Fruit fly (Drosophila melanogaster) whole organism, embryonic: ENCODE data around the gene CG2540.

ENCODE experiments used
- Atf-2 ChIP-seq: fragments of 200-800 bp; sonication (Bioruptor generic); optimal IDR thresholded peaks from 2 replicates; lab custom pipeline; 2016; ENCODE audit warnings: missing biosample characterization, missing genetic modification characterization
- C15 ChIP-seq: fragments of 200-800 bp; sonication (Bioruptor generic); IDR thresholded peaks from 3 replicates; pipeline ENCODE4 v1.3.6; 2022; ENCODE audit warnings: missing biosample characterization, missing genetic modification characterization
- CG10543 ChIP-seq: fragments of 200-800 bp; sonication (Bioruptor generic); optimal IDR thresholded peaks from 3 replicates; lab custom pipeline; 2017; ENCODE audit warnings: missing biosample characterization, mild to moderate bottlenecking, missing genetic modification characterization, moderate library complexity
- CG11560 ChIP-seq: fragments of 200-800 bp; sonication (Bioruptor generic); IDR thresholded peaks from 3 replicates; pipeline ENCODE4 v1.3.6; 2022; ENCODE audit warnings: missing biosample characterization, missing genetic modification characterization
- CG11723 ChIP-seq: fragments of 200-800 bp; sonication (Bioruptor generic); optimal IDR thresholded peaks from 2 replicates; lab custom pipeline; 2017; ENCODE audit warnings: missing biosample characterization, mild to moderate bottlenecking, missing genetic modification characterization
- CG14014 ChIP-seq: fragments of 200-800 bp; sonication (Bioruptor generic); IDR thresholded peaks from 2 replicates; pipeline ENCODE4 v1.3.6; 2022; ENCODE audit warnings: missing biosample characterization, missing genetic modification characterization
- CG14710 ChIP-seq: fragments of 200-800 bp; sonication (Bioruptor generic); optimal IDR thresholded peaks from 3 replicates; lab custom pipeline; 2019; ENCODE audit warnings: missing biosample characterization, mild to moderate bottlenecking, missing genetic modification characterization, moderate library complexity
- CG15269 ChIP-seq: fragments of 200-800 bp; sonication (Bioruptor generic); optimal IDR thresholded peaks from 2 replicates; lab custom pipeline; 2018; ENCODE audit warnings: missing biosample characterization, mild to moderate bottlenecking, missing genetic modification characterization, moderate library complexity
- CG18011 ChIP-seq: fragments of 200-800 bp; sonication (Bioruptor generic); optimal IDR thresholded peaks from 2 replicates; lab custom pipeline; 2017; ENCODE audit warnings: missing biosample characterization, missing genetic modification characterization, mild to moderate bottlenecking, moderate library complexity, missing genotype
- CG3163 ChIP-seq: fragments of 200-800 bp; sonication (Bioruptor generic); optimal IDR thresholded peaks from 3 replicates; lab custom pipeline; 2016; ENCODE audit warnings: missing biosample characterization, missing genetic modification characterization
- CG3281 ChIP-seq: fragments of 200-800 bp; sonication (Bioruptor generic); optimal IDR thresholded peaks from 3 replicates; lab custom pipeline; 2017; ENCODE audit warnings: missing biosample characterization, mild to moderate bottlenecking, missing genetic modification characterization
- CG6272 ChIP-seq: fragments of 200-800 bp; sonication (Bioruptor generic); IDR thresholded peaks from 2 replicates; pipeline ENCODE4 v1.3.6; 2022; ENCODE audit warnings: missing biosample characterization, missing genetic modification characterization
- CG7786 ChIP-seq: fragments of 200-800 bp; sonication (Bioruptor generic); optimal IDR thresholded peaks from 2 replicates; lab custom pipeline; 2016; ENCODE audit warnings: missing biosample characterization, missing genetic modification characterization
- CG7839 ChIP-seq: fragments of 200-800 bp; sonication (Bioruptor generic); optimal IDR thresholded peaks from 3 replicates; lab custom pipeline; 2018; ENCODE audit warnings: missing biosample characterization, mild to moderate bottlenecking, missing genetic modification characterization, moderate library complexity
- CG8765 ChIP-seq: fragments of 200-800 bp; sonication (Bioruptor generic); IDR thresholded peaks from 2 replicates; pipeline ENCODE4 v1.3.6; 2022; ENCODE audit warnings: missing biosample characterization, missing genetic modification characterization
- CG9797 ChIP-seq: fragments of 200-800 bp; sonication (Bioruptor generic); optimal IDR thresholded peaks from 3 replicates; lab custom pipeline; 2018; ENCODE audit warnings: missing biosample characterization, mild to moderate bottlenecking, missing genetic modification characterization
- D ChIP-seq, 2 experiments: fragments of 200-800 bp in 1 of 2; fragments of >200 bp in 1 of 2; sonication (Bioruptor generic) in 1 of 2; optimal IDR thresholded peaks; 2 replicates in 1 of 2; 3 replicates in 1 of 2; lab custom pipeline; 2017; ENCODE audit warnings: mild to moderate bottlenecking in 1 of 2, missing biosample characterization in 1 of 2, missing genetic modification characterization in 1 of 2, missing genetic modification reagents in 1 of 2
- Dbx ChIP-seq: fragments of 200-800 bp; sonication (Bioruptor generic); IDR thresholded peaks from 3 replicates; pipeline ENCODE4 v1.3.6; 2022; ENCODE audit warnings: missing biosample characterization, missing genetic modification characterization
- Eip74EF ChIP-seq, 2 experiments: fragments of 200-800 bp in 1 of 2; fragments of >200 bp in 1 of 2; sonication (Bioruptor generic) in 1 of 2; optimal IDR thresholded peaks; 2 replicates each; lab custom pipeline; 2017 to 2019; ENCODE audit warnings: missing biosample characterization in 2 of 2, missing genetic modification characterization in 2 of 2, mild to moderate bottlenecking in 1 of 2, moderate library complexity in 1 of 2
- H2.0 ChIP-seq: fragments of 200-800 bp; sonication (Bioruptor generic); IDR thresholded peaks from 2 replicates; pipeline ENCODE4 v1.3.6; 2022; ENCODE audit warnings: missing biosample characterization, missing genetic modification characterization
- NC2β ChIP-seq: fragments of 200-800 bp; sonication (Bioruptor generic); optimal IDR thresholded peaks from 2 replicates; lab custom pipeline; 2016; ENCODE audit warnings: missing biosample characterization, missing genetic modification characterization
- NFAT ChIP-seq: fragments of 200-800 bp; sonication (Bioruptor generic); IDR thresholded peaks from 2 replicates; pipeline ENCODE4 v1.3.6; 2022; ENCODE audit warnings: missing biosample characterization, missing genetic modification characterization
- NfI ChIP-seq: fragments of 200-800 bp; sonication (Bioruptor generic); optimal IDR thresholded peaks from 3 replicates; lab custom pipeline; 2018; ENCODE audit warnings: missing biosample characterization, mild to moderate bottlenecking, missing genetic modification characterization, moderate library complexity
- PHDP ChIP-seq: fragments of 200-800 bp; sonication (Bioruptor generic); optimal IDR thresholded peaks from 3 replicates; lab custom pipeline; 2018; ENCODE audit warnings: missing biosample characterization, mild to moderate bottlenecking, missing genetic modification characterization, moderate library complexity
- Sox100B ChIP-seq: fragments of 200-800 bp; sonication (Bioruptor generic); optimal IDR thresholded peaks from 3 replicates; lab custom pipeline; 2018; ENCODE audit warnings: missing biosample characterization, mild to moderate bottlenecking, missing genetic modification characterization
- aop ChIP-seq: fragments of 200-800 bp; sonication (Bioruptor generic); IDR thresholded peaks from 2 replicates; pipeline ENCODE4 v1.3.6; 2022; ENCODE audit warnings: missing biosample characterization, missing genetic modification characterization
- ato ChIP-seq: fragments of 200-800 bp; sonication (Bioruptor generic); IDR thresholded peaks from 2 replicates; pipeline ENCODE4 v1.3.6; 2022; ENCODE audit warnings: missing biosample characterization, missing genetic modification characterization; ENCODE audit not compliant: partially characterized antibody
- az2 ChIP-seq: fragments of 200-800 bp; sonication (Bioruptor generic); optimal IDR thresholded peaks from 3 replicates; lab custom pipeline; 2016; ENCODE audit warnings: missing biosample characterization, missing genetic modification characterization
- caup ChIP-seq: fragments of 200-800 bp; sonication (Bioruptor generic); optimal IDR thresholded peaks from 3 replicates; lab custom pipeline; 2017; ENCODE audit warnings: missing biosample characterization, mild to moderate bottlenecking, missing genetic modification characterization, moderate library complexity; ENCODE audit not compliant: severe bottlenecking
- cg ChIP-seq: fragments of 200-800 bp; sonication (Bioruptor generic); optimal IDR thresholded peaks from 3 replicates; lab custom pipeline; 2019; ENCODE audit warnings: missing biosample characterization, mild to moderate bottlenecking, missing genetic modification characterization, moderate library complexity
- chm ChIP-seq: fragments of 200-800 bp; sonication (Bioruptor generic); IDR thresholded peaks from 2 replicates; pipeline ENCODE4 v1.3.6; 2022; ENCODE audit warnings: missing biosample characterization, missing genetic modification characterization
- chn ChIP-seq: fragments of 200-800 bp; sonication (Bioruptor generic); optimal IDR thresholded peaks from 2 replicates; lab custom pipeline; 2016; ENCODE audit warnings: missing biosample characterization, missing genetic modification characterization
- dimm ChIP-seq: fragments of 200-800 bp; sonication (Bioruptor generic); IDR thresholded peaks from 2 replicates; pipeline ENCODE4 v1.3.6; 2022; ENCODE audit warnings: missing biosample characterization, missing genetic modification characterization
- en ChIP-seq: fragments of 200-800 bp; sonication (Bioruptor generic); optimal IDR thresholded peaks from 2 replicates; lab custom pipeline; 2016; ENCODE audit warnings: missing biosample characterization, missing genetic modification characterization
- fru ChIP-seq: fragments of >200 bp; optimal IDR thresholded peaks from 2 replicates; lab custom pipeline; 2017
- gcm2 ChIP-seq: fragments of 200-800 bp; sonication (Bioruptor generic); optimal IDR thresholded peaks from 2 replicates; lab custom pipeline; 2016; ENCODE audit warnings: missing biosample characterization, missing genetic modification characterization
- grau ChIP-seq: fragments of 200-800 bp; optimal IDR thresholded peaks from 3 replicates; lab custom pipeline; 2019; ENCODE audit warnings: missing biosample characterization, mild to moderate bottlenecking, missing genetic modification characterization, moderate library complexity
- insv ChIP-seq, 2 experiments: fragments of 200-800 bp; sonication (Bioruptor generic); optimal IDR thresholded peaks; 3 replicates each; lab custom pipeline; 2016 to 2018; ENCODE audit warnings: missing biosample characterization in 2 of 2, missing genetic modification characterization in 2 of 2
- lab ChIP-seq: fragments of 200-800 bp; sonication (Bioruptor generic); optimal IDR thresholded peaks from 3 replicates; lab custom pipeline; 2017; ENCODE audit warnings: missing biosample characterization, missing genetic modification characterization, mild to moderate bottlenecking, moderate library complexity, missing genetic modification reagents
- lbe ChIP-seq: fragments of 200-800 bp; sonication (Bioruptor generic); optimal IDR thresholded peaks from 2 replicates; lab custom pipeline; 2016; ENCODE audit warnings: missing biosample characterization, mild to moderate bottlenecking, missing genetic modification characterization
- lola ChIP-seq, 3 experiments: fragments of >200 bp in 2 of 3; fragments of 200-800 bp in 1 of 3; sonication (Bioruptor generic) in 1 of 3; optimal IDR thresholded peaks; 2 replicates each; lab custom pipeline; 2017 to 2019; ENCODE audit warnings: missing biosample characterization in 3 of 3, missing genetic modification characterization in 3 of 3, mild to moderate bottlenecking in 1 of 3, moderate library complexity in 1 of 3
- luna ChIP-seq: fragments of 200-800 bp; sonication (Bioruptor generic); optimal IDR thresholded peaks from 2 replicates; lab custom pipeline; 2016; ENCODE audit warnings: missing biosample characterization, missing genetic modification characterization
- nmo ChIP-seq: fragments of 200-800 bp; sonication (Bioruptor generic); optimal IDR thresholded peaks from 2 replicates; lab custom pipeline; 2018; ENCODE audit warnings: missing biosample characterization, mild to moderate bottlenecking, missing genetic modification characterization, moderate library complexity
- pnt ChIP-seq: fragments of 200-800 bp; sonication (Bioruptor generic); optimal IDR thresholded peaks from 3 replicates; lab custom pipeline; 2016; ENCODE audit warnings: missing biosample characterization, missing genetic modification characterization
- prd ChIP-seq, 3 experiments: fragments of >200 bp in 2 of 3; fragments of 200-800 bp in 1 of 3; sonication (Bioruptor generic) in 1 of 3; optimal IDR thresholded peaks in 2 of 3; IDR thresholded peaks in 1 of 3; 2 replicates in 2 of 3; 3 replicates in 1 of 3; pipeline versions ENCODE4 v1.3.6 to Lab custom; 2017 to 2022; ENCODE audit warnings: missing biosample characterization in 1 of 3, missing genetic modification characterization in 1 of 3
- ranshi ChIP-seq: fragments of 200-800 bp; sonication (Bioruptor generic); IDR thresholded peaks from 2 replicates; pipeline ENCODE4 v1.3.6; 2022; ENCODE audit warnings: missing biosample characterization, missing genetic modification characterization
- yki ChIP-seq: fragments of >200 bp; optimal IDR thresholded peaks from 3 replicates; lab custom pipeline; 2018
- zen ChIP-seq: fragments of 200-800 bp; sonication (Bioruptor generic); optimal IDR thresholded peaks from 3 replicates; lab custom pipeline; 2018; ENCODE audit warnings: missing biosample characterization, mild to moderate bottlenecking, missing genetic modification characterization, moderate library complexity

CG2540 gene

DNA sequence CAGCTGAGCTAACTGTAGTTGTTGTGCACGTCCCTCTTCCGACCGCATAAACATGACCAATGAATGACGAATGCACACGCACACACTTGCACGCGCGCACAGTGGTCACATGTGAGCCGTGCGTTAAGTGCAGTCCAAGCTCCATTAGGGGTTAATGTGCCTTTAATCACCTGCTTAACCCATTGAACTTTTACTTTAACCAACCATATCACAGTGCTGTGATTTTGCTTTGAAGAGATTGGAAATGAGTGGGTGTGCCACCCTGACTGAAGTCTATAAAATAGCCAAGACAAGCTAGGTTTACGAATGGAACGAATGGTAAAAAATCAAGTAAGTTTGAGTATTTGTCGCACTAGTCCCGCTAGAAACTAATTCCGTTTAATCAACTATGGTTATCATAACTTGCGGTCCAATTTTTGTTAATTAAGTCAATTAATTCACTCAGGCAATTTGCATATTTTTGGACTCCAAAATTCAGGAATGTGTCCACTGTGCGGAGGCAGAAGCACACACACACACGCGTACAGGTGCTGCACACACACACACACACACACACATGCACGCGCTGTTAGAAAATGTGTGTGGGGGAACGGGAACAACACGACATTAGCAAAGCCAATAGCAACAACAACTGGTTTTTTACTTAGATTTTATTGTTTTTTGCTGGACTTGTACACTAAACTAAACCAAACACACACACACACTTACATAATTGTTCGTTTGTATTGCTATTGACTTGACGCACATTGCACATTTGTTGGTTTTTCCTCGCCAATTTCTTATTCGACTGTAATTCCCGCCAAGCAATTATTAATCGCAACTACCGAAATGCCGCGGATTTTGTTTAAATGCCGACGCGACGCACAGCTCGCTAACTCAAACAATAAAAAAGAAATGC is 38.2 kb upstream of the CG2540 start (continued):
- TF ChIP-seq CG7786 (GFP tag; lab: Kevin White, UChicago) (peak; percentile 32), NFAT (GFP tag; lab: Robert Waterston, UW) (no peak), gcm2 (GFP tag; lab: Kevin White, UChicago) (no peak), H2.0 (no peak), C15 (GFP tag; lab: Robert Waterston, UW) (no peak), insv (GFP tag; optimal IDR thresholded peaks at IDR 0.05; lab: Kevin White, UChicago) (no peak), CG6272 (GFP tag; lab: Robert Waterston, UW) (no peak), CG7839 (tag; lab: Kevin White, UChicago) (peak; percentile 50), CG11723 (GFP tag; lab: Kevin White, UChicago) (peak; percentile 12), fru (lab: Kevin White, UChicago) (no peak), CG8765 (GFP tag; lab: Robert Waterston, UW) (no peak), CG18011 (no peak), nmo (GFP tag; lab: Kevin White, UChicago) (peak; percentile 63), CG14710 (tag; lab: Kevin White, UChicago) (peak; percentile 47), pnt (GFP tag; lab: Kevin White, UChicago) (peak; percentile 31), PHDP (tag; lab: Kevin White, UChicago) (peak; percentile 25), CG14014 (GFP tag; lab: Robert Waterston, UW) (0 out of 2 replicates have a peak, but pooled peaks have one; percentile 12), lbe (GFP tag; lab: Kevin White, UChicago) (no peak), Atf-2 (GFP tag; lab: Kevin White, UChicago) (peak; percentile 53), lola (GFP tag; optimal IDR thresholded peaks at IDR 0.05; lab: Kevin White, UChicago) (peak in 1 of 3 experiments; percentile 68), chn (peak; percentile 13), dimm (GFP tag; lab: Robert Waterston, UW) (no peak), NC2β (GFP tag; lab: Kevin White, UChicago) (peak; percentile 23), zen (tag; lab: Kevin White, UChicago) (no peak), CG3281 (GFP tag; lab: Kevin White, UChicago) (peak; percentile 29), grau (tag; lab: Kevin White, UChicago) (peak; percentile 48), NfI (GFP tag; lab: Kevin White, UChicago) (peak; percentile 16), lab (peak; percentile 28), CG11560 (tag; lab: Robert Waterston, UW) (no peak), CG10543 (GFP tag; lab: Kevin White, UChicago) (peak; percentile 52), Sox100B (peak; percentile 77), aop (GFP tag; lab: Robert Waterston, UW) (no peak), yki (lab: Kevin White, UChicago) (no peak), chm (GFP tag; lab: Robert Waterston, UW) (no peak), luna (GFP tag; lab: Kevin White, UChicago) (peak; percentile 6), caup (peak; percentile 22), CG9797 (GFP tag; lab: Kevin White, UChicago) (no peak), D (optimal IDR thresholded peaks at IDR 0.05; lab: Kevin White, UChicago) (no peak), D (GFP tag; optimal IDR thresholded peaks at IDR 0.05; lab: Kevin White, UChicago) (peak; percentile 35), Eip74EF (GFP tag; optimal IDR thresholded peaks at IDR 0.05; lab: Kevin White, UChicago) (peak in 1 of 2 experiments; percentile 45), cg (GFP tag; lab: Kevin White, UChicago) (peak; percentile 96), ato (GFP tag; lab: Robert Waterston, UW) (no peak), prd (optimal IDR thresholded peaks at IDR 0.05; lab: Kevin White, UChicago) (no peak), prd (GFP tag; IDR thresholded peaks at IDR 0.05; lab: Robert Waterston, UW) (no peak; the same call in 2 of the 3 replicates), Dbx (no peak), CG3163 (peak; percentile 40), az2 (GFP tag; lab: Kevin White, UChicago) (peak; percentile 35), ranshi (GFP tag; lab: Robert Waterston, UW) (no peak), en (GFP tag; lab: Kevin White, UChicago) (peak; percentile 15), CG15269 (tag; lab: Kevin White, UChicago) (peak; percentile 57)
